Worm (Caenorhabditis elegans) whole organism, young adult: ENCODE results near the gene F09C6.10.

ENCODE experiments used
- C17E4.6 ChIP-seq: fragments of 200-800 bp; sonication (Bioruptor generic); IDR thresholded peaks from 2 replicates; pipeline ENCODE4 v1.3.6; 2022; ENCODE audit warnings: missing genetic modification reagents, missing genetic modification characterization, missing compliant biosample characterization
- F10E7.11 ChIP-seq: sonication (generic microtip); optimal IDR thresholded peaks from 2 replicates; lab custom pipeline; 2017; ENCODE audit warnings: mild to moderate bottlenecking, missing genetic modification characterization, moderate library complexity, missing compliant biosample characterization
- ama-1 ChIP-seq, 3 experiments: fragments of 150-350 bp in 1 of 3; sonication (generic microtip) in 2 of 3; optimal IDR thresholded peaks; 2 replicates each; lab custom pipeline; 2014 to 2018; ENCODE audit warnings: missing biosample characterization in 2 of 3, missing genetic modification characterization in 2 of 3, missing genetic modification reagents in 2 of 3
- athp-1 ChIP-seq: sonication (generic microtip); optimal IDR thresholded peaks from 2 replicates; lab custom pipeline; 2017; ENCODE audit warnings: mild to moderate bottlenecking, missing genetic modification characterization, missing compliant biosample characterization
- dpl-1 ChIP-seq: fragments of 150-350 bp; optimal IDR thresholded peaks from 2 replicates; lab custom pipeline; 2014; ENCODE audit warnings: missing biosample characterization, missing genetic modification reagents, missing genetic modification characterization
- lag-1 ChIP-seq: fragments of 200-800 bp; sonication (Bioruptor generic); IDR thresholded peaks from 2 replicates; pipeline ENCODE4 v1.3.6; 2022; ENCODE audit warnings: missing genetic modification reagents, missing genetic modification characterization, missing compliant biosample characterization
- nfya-2 ChIP-seq: fragments of 200-800 bp; sonication (Bioruptor generic); IDR thresholded peaks from 2 replicates; pipeline ENCODE4 v1.3.6; 2022; ENCODE audit warnings: missing genetic modification reagents, missing genetic modification characterization, missing compliant biosample characterization
- snpc-1.1 ChIP-seq: sonication (generic microtip); optimal IDR thresholded peaks from 2 replicates; lab custom pipeline; 2017; ENCODE audit warnings: missing genetic modification characterization, mild to moderate bottlenecking, missing compliant biosample characterization, antibody characterized with exemption, moderate library complexity, missing genotype, missing genetic modification reagents; ENCODE audit not compliant: insufficient read depth
- unc-62 ChIP-seq: fragments of 150-350 bp; optimal IDR thresholded peaks from 2 replicates; lab custom pipeline; 2014; ENCODE audit warnings: missing biosample characterization, missing genetic modification reagents, missing genetic modification characterization

DNA sequence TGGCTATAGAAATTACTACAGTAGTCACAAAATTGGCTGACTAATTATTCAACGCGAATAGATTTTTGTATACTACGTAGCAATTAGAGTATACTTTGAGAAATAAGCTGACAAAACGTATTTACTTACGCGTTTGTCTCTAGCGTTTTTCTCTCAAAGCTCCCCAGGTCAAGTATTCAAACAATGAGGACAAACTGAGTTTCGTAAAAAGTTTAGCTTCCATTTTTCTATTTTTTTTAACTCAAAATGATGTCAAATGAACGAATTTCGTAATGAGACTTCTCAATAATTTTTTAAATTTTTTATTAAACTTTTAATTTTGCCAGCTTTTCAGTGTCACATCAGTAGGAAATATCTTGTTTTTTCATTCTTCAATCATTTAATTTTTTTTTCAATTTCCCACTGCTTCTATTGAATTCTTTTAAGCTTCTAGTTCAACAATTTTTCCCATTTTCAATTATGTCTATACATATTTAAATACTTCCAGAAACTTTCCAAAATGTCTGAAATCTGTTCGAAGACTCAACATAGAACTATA, 27.1 kb downstream of the F09C6.10 start, which contains the start of the genes ifas-2 and fbxa-44:
- no peak for TF ChIP-seq F10E7.11
- no peak for TF ChIP-seq unc-62 (GFP tag; lab: Kevin White, UChicago)
- TF ChIP-seq nfya-2 (GFP tag; lab: Robert Waterston, UW) = no peak
- TF ChIP-seq ama-1 (optimal IDR thresholded peaks at IDR 0.05; lab: Kevin White, UChicago) = no peak
- no peak for TF ChIP-seq ama-1 (GFP tag; optimal IDR thresholded peaks at IDR 0.05; lab: Kevin White, UChicago)
- no peak for TF ChIP-seq C17E4.6 (GFP tag; lab: Robert Waterston, UW)
- TF ChIP-seq athp-1 (tag; lab: Kevin White, UChicago) = no peak
- no peak for TF ChIP-seq snpc-1.1
- no peak for TF ChIP-seq dpl-1 (GFP tag; lab: Kevin White, UChicago)
- TF ChIP-seq lag-1 (GFP tag; lab: Robert Waterston, UW) = no peak
